Worm (Caenorhabditis elegans): ENCODE data around the gene pudl-1.

The pudl-1 gene

ce11 chrIV:2817038-2817437 is 15.7 kb upstream of the pudl-1 start:
- TF ChIP-seq ztf-11 (tag; optimal IDR thresholded peaks at IDR 0.05) (no peak), efl-3 (GFP tag; optimal IDR thresholded peaks at IDR 0.05) (no peak), isw-1 (GFP tag; IDR thresholded peaks at IDR 0.05) (no peak), ceh-82 (tag; optimal IDR thresholded peaks at IDR 0.05) (no peak), blmp-1 (tag; optimal IDR thresholded peaks at IDR 0.05) (no peak), lin-14 (GFP tag; optimal IDR thresholded peaks at IDR 0.05) (no peak), egl-13 (tag; optimal IDR thresholded peaks at IDR 0.05) (no peak), lir-3 (tag; optimal IDR thresholded peaks at IDR 0.05; ENCODE audit: poor library complexity) (no peak), C34B4.2 (tag; optimal IDR thresholded peaks at IDR 0.05) (no peak), dpl-1 (GFP tag; optimal IDR thresholded peaks at IDR 0.05) (no peak), ceh-8 (GFP tag; optimal IDR thresholded peaks at IDR 0.05) (no peak), elt-2 (tag; optimal IDR thresholded peaks at IDR 0.05) (no peak), ama-1 (optimal IDR thresholded peaks at IDR 0.05) (no peak), tlp-1 (tag; optimal IDR thresholded peaks at IDR 0.05) (no peak), hpl-2 (GFP tag; optimal IDR thresholded peaks at IDR 0.05) (no peak), jun-1 (tag; optimal IDR thresholded peaks at IDR 0.05) (no peak), ceh-88 (GFP tag; IDR thresholded peaks at IDR 0.05) (no peak), snpc-4 (tag; optimal IDR thresholded peaks at IDR 0.05) (no peak), nhr-77 (tag; optimal IDR thresholded peaks at IDR 0.05) (no peak)

ce11 chrIV:2819633-2820032 is 13.1 kb upstream of the pudl-1 start, which contains the start of gene Y54G2A.13:
Gene Y54G2A.13 (minus strand): TSS chrIV:2819733.
- TF ChIP-seq fkh-8 (tag; optimal IDR thresholded peaks at IDR 0.05) = no peak
- no peak for TF ChIP-seq elt-2 (tag; optimal IDR thresholded peaks at IDR 0.05)

ce11 chrIV:2820408-2820807 is 12.3 kb upstream of the pudl-1 start, which contains the start of gene Y54G2A.37:
Gene Y54G2A.37 (plus strand): TSS chrIV:2820708.
- TF ChIP-seq hlh-17 (GFP tag; optimal IDR thresholded peaks at IDR 0.05; ENCODE audit: borderline replicate concordance) = no peak
- TF ChIP-seq dpl-1 (GFP tag; optimal IDR thresholded peaks at IDR 0.05) = no peak
- no peak for TF ChIP-seq efl-3 (GFP tag; optimal IDR thresholded peaks at IDR 0.05)
- no peak for TF ChIP-seq lir-3 (tag; optimal IDR thresholded peaks at IDR 0.05; ENCODE audit: poor library complexity)
- TF ChIP-seq blmp-1 (tag; optimal IDR thresholded peaks at IDR 0.05) = no peak
- TF ChIP-seq isw-1 (GFP tag; IDR thresholded peaks at IDR 0.05) = no peak
- no peak for TF ChIP-seq ceh-8 (GFP tag; optimal IDR thresholded peaks at IDR 0.05)
- TF ChIP-seq unc-30 (tag; optimal IDR thresholded peaks at IDR 0.05) = no peak
- no peak for TF ChIP-seq Y116A8C.19 (tag; optimal IDR thresholded peaks at IDR 0.05; ENCODE audit: borderline replicate concordance)
- TF ChIP-seq sup-37 (GFP tag; optimal IDR thresholded peaks at IDR 0.05) = no peak
- TF ChIP-seq C04F5.9 (tag; optimal IDR thresholded peaks at IDR 0.05) = no peak
- TF ChIP-seq hpl-2 (GFP tag; optimal IDR thresholded peaks at IDR 0.05) = no peak
- no peak for TF ChIP-seq fkh-8 (tag; optimal IDR thresholded peaks at IDR 0.05)

- TF ChIP-seq nhr-47 (tag; optimal IDR thresholded peaks at IDR 0.05) (no peak), lin-39 (tag; optimal IDR thresholded peaks at IDR 0.05) (no peak), mab-9 (GFP tag; IDR thresholded peaks at IDR 0.05) (no peak), nhr-28 (tag; optimal IDR thresholded peaks at IDR 0.05) (no peak), dpl-1 (GFP tag; optimal IDR thresholded peaks at IDR 0.05) (no peak), blmp-1 (tag; optimal IDR thresholded peaks at IDR 0.05) (no peak), mep-1 (tag; optimal IDR thresholded peaks at IDR 0.05) (no peak), unc-62 (GFP tag; optimal IDR thresholded peaks at IDR 0.05) (no peak)
Measured at ce11 chrIV:2823446-2823845, 9.3 kb upstream of the pudl-1 start, which contains the start of gene clec-80. Gene clec-80 (plus strand): TSS chrIV:2823746.

- TF ChIP-seq fkh-8 (tag; optimal IDR thresholded peaks at IDR 0.05) = no peak
- peak; percentile 49 for TF ChIP-seq snpc-4 (tag; optimal IDR thresholded peaks at IDR 0.05)
Measured at ce11 chrIV:2825460-2826103, 7.1 kb upstream of the pudl-1 start.

Measured in whole organism, L1 larva.